Worm (Caenorhabditis elegans): ENCODE results near the gene ilys-6.
A peak's percentile ranks its signal among the peaks of the same experiment; 100 is the strongest.

Gene ilys-6

DNA sequence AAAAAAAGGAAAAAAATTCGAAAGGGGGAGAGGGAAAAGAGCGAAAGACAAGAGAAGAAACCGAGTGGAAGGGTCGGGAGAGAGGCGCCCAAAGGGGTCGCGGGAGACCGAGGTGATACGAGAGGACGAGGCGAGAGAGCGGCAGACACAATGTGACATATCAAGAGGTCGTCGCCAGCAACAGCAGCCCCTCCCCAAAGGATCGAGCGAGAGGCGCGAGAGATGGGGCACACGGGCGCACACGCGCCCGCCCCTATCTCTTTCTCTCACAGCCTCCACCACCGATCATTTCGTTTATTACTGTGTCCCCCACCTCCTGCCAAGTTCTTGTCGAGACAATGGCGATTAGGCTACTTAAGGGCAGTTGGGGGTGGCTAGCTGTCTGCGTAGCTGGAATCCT, 35.3 kb downstream of the ilys-6 start:
- no peak for TF ChIP-seq R02D3.7 (tag; optimal IDR thresholded peaks at IDR 0.05)
- no peak; the same call in 1 of the 2 replicates for TF ChIP-seq ctbp-1 (GFP tag; IDR thresholded peaks at IDR 0.05)
- TF ChIP-seq php-3 (GFP tag; IDR thresholded peaks at IDR 0.05), result peak; percentile 52; the same call in 1 of the 2 replicates
- 0 out of 2 replicates have a peak, but pooled peaks have one; percentile 29 for TF ChIP-seq lim-7 (GFP tag; IDR thresholded peaks at IDR 0.05)
- TF ChIP-seq nhr-111 (GFP tag; optimal IDR thresholded peaks at IDR 0.05), result no peak
- peak; percentile 74 for TF ChIP-seq tra-1 (GFP tag; IDR thresholded peaks at IDR 0.05)
- TF ChIP-seq nhr-102 (tag; optimal IDR thresholded peaks at IDR 0.05), result peak; percentile 43
- TF ChIP-seq nhr-11 (tag; optimal IDR thresholded peaks at IDR 0.05), result peak; percentile 12
- TF ChIP-seq lin-29 (GFP tag; IDR thresholded peaks at IDR 0.05), result no peak
- TF ChIP-seq madf-9 (GFP tag; conservative IDR thresholded peaks at IDR 0.05), result peak; percentile 49; the same call in 1 of the 2 replicates
- peak in 1 of 2 experiments; percentile 48 for TF ChIP-seq lsy-2 (tag; optimal IDR thresholded peaks at IDR 0.05)
- TF ChIP-seq egl-43 (GFP tag; IDR thresholded peaks at IDR 0.05), result peak; percentile 50; the same call in 1 of the 2 replicates
- TF ChIP-seq duxl-1 (tag; optimal IDR thresholded peaks at IDR 0.05; ENCODE audit: poor library complexity), result peak; percentile 6
- TF ChIP-seq zfp-2 (tag; optimal IDR thresholded peaks at IDR 0.05), result no peak
- TF ChIP-seq arid-1 (GFP tag; conservative IDR thresholded peaks at IDR 0.05), result 0 out of 2 replicates have a peak, but pooled peaks have one; percentile 35
- TF ChIP-seq Y48G9A.11 (GFP tag; IDR thresholded peaks at IDR 0.05), result no peak
- peak; percentile 62; the same call in 1 of the 2 replicates for TF ChIP-seq dmd-8 (GFP tag; IDR thresholded peaks at IDR 0.05)
- TF ChIP-seq hlh-11 (tag; optimal IDR thresholded peaks at IDR 0.05), result peak; percentile 95
- 0 out of 2 replicates have a peak, but pooled peaks have one; percentile 54 for TF ChIP-seq saeg-2 (GFP tag; IDR thresholded peaks at IDR 0.05)
- peak; percentile 19 for TF ChIP-seq ceh-28 (tag; optimal IDR thresholded peaks at IDR 0.05)
- TF ChIP-seq Y5F2A.4 (GFP tag; optimal IDR thresholded peaks at IDR 0.05), result peak; percentile 13
- TF ChIP-seq hmg-1.1 (GFP tag; IDR thresholded peaks at IDR 0.05), result peak; percentile 88
- TF ChIP-seq nhr-6 (tag; optimal IDR thresholded peaks at IDR 0.05), result no peak
- TF ChIP-seq lin-15B (tag; optimal IDR thresholded peaks at IDR 0.05), result no peak
- no peak for TF ChIP-seq unc-130 (GFP tag; optimal IDR thresholded peaks at IDR 0.05)
- peak; percentile 59 for TF ChIP-seq lin-38 (GFP tag; IDR thresholded peaks at IDR 0.05)
- 0 out of 2 replicates have a peak, but pooled peaks have one; percentile 34 for TF ChIP-seq nhr-42 (GFP tag; IDR thresholded peaks at IDR 0.05)
- TF ChIP-seq gei-8 (GFP tag; optimal IDR thresholded peaks at IDR 0.05), result peak; percentile 54
- TF ChIP-seq ZK337.2 (GFP tag; IDR thresholded peaks at IDR 0.05), result no peak
- peak; percentile 99 for TF ChIP-seq set-16 (GFP tag; IDR thresholded peaks at IDR 0.05)
- TF ChIP-seq nhr-10 (tag; optimal IDR thresholded peaks at IDR 0.05), result peak; percentile 56
- TF ChIP-seq dmd-6 (GFP tag; IDR thresholded peaks at IDR 0.05), result peak; percentile 92
- TF ChIP-seq pqm-1 (tag; optimal IDR thresholded peaks at IDR 0.05), result peak; percentile 8
- TF ChIP-seq mxl-2 (GFP tag; conservative IDR thresholded peaks at IDR 0.05), result 0 out of 2 replicates have a peak, but pooled peaks have one; percentile 36
- TF ChIP-seq ceh-44 (GFP tag; IDR thresholded peaks at IDR 0.05), result no peak
- TF ChIP-seq nhr-48 (tag; optimal IDR thresholded peaks at IDR 0.05), result peak; percentile 63
- peak; percentile 64; the same call in 1 of the 2 replicates for TF ChIP-seq lin-1 (GFP tag; IDR thresholded peaks at IDR 0.05)
- peak; percentile 92 for TF ChIP-seq nhr-28 (tag; optimal IDR thresholded peaks at IDR 0.05)
- no peak for TF ChIP-seq attf-4 (tag; optimal IDR thresholded peaks at IDR 0.05)
- no peak for TF ChIP-seq daf-16 (GFP tag; optimal IDR thresholded peaks at IDR 0.05)
- TF ChIP-seq daf-16 (tag; optimal IDR thresholded peaks at IDR 0.05), result peak; percentile 60
- peak; percentile 46 for TF ChIP-seq spr-1 (tag; optimal IDR thresholded peaks at IDR 0.05)
- TF ChIP-seq nhr-41 (GFP tag; IDR thresholded peaks at IDR 0.05), result peak; percentile 98
- peak; percentile 63 for TF ChIP-seq rbr-2 (tag; optimal IDR thresholded peaks at IDR 0.05)
- peak; percentile 47; the same call in 1 of the 2 replicates for TF ChIP-seq ceh-20 (GFP tag; IDR thresholded peaks at IDR 0.05)
- peak in 1 of 2 experiments; percentile 59 for TF ChIP-seq unc-62 (GFP tag; optimal IDR thresholded peaks at IDR 0.05 in 1 of 2)
- no peak for TF ChIP-seq unc-62 (tag; optimal IDR thresholded peaks at IDR 0.05)
- no peak for TF ChIP-seq F49E8.2 (tag; optimal IDR thresholded peaks at IDR 0.05; ENCODE audit: borderline replicate concordance)
- TF ChIP-seq jun-1 (tag; optimal IDR thresholded peaks at IDR 0.05), result peak; percentile 11
- TF ChIP-seq mep-1 (tag; optimal IDR thresholded peaks at IDR 0.05), result peak; percentile 85
